Fruit fly (Drosophila melanogaster) whole organism, embryonic: Measurements from ENCODE around the gene CG4577.

Experiments
- B-H1 ChIP-seq: fragments of 200-800 bp; sonication (Bioruptor generic); IDR thresholded peaks from 3 replicates; pipeline ENCODE4 v1.3.6; 2022; ENCODE audit warnings: missing biosample characterization, missing genetic modification characterization
- CG10959 ChIP-seq: fragments of 200-800 bp; sonication (Bioruptor generic); IDR thresholded peaks from 2 replicates; pipeline ENCODE4 v1.3.6; 2022; ENCODE audit warnings: missing biosample characterization, missing genetic modification characterization
- CG10979 ChIP-seq: fragments of 200-800 bp; sonication (Bioruptor generic); optimal IDR thresholded peaks from 2 replicates; lab custom pipeline; 2018; ENCODE audit warnings: missing biosample characterization, mild to moderate bottlenecking, missing genetic modification characterization, moderate library complexity
- CG11247 ChIP-seq: fragments of 200-800 bp; sonication (Bioruptor generic); IDR thresholded peaks from 2 replicates; pipeline ENCODE4 v1.3.6; 2022; ENCODE audit warnings: missing biosample characterization, missing genetic modification characterization
- CG11696 ChIP-seq: fragments of 200-800 bp; sonication (Bioruptor generic); IDR thresholded peaks from 2 replicates; pipeline ENCODE4 v1.3.6; 2022; ENCODE audit warnings: missing biosample characterization, missing genetic modification characterization
- CG12219 ChIP-seq: fragments of 200-800 bp; sonication (Bioruptor generic); optimal IDR thresholded peaks from 3 replicates; lab custom pipeline; 2018; ENCODE audit warnings: missing biosample characterization, mild to moderate bottlenecking, missing genetic modification characterization
- CG13123 ChIP-seq: fragments of 200-800 bp; sonication (Bioruptor generic); optimal IDR thresholded peaks from 2 replicates; lab custom pipeline; 2016; ENCODE audit warnings: missing biosample characterization, missing genetic modification characterization
- CG14014 ChIP-seq: fragments of 200-800 bp; sonication (Bioruptor generic); IDR thresholded peaks from 2 replicates; pipeline ENCODE4 v1.3.6; 2022; ENCODE audit warnings: missing biosample characterization, missing genetic modification characterization
- CG15269 ChIP-seq: fragments of 200-800 bp; sonication (Bioruptor generic); optimal IDR thresholded peaks from 2 replicates; lab custom pipeline; 2018; ENCODE audit warnings: missing biosample characterization, mild to moderate bottlenecking, missing genetic modification characterization, moderate library complexity
- CG15601 ChIP-seq: fragments of 200-800 bp; sonication (Bioruptor generic); optimal IDR thresholded peaks from 3 replicates; lab custom pipeline; 2019; ENCODE audit warnings: missing biosample characterization, mild to moderate bottlenecking, missing genetic modification characterization, moderate library complexity
- CG17385 ChIP-seq: fragments of 200-800 bp; sonication (Bioruptor generic); optimal IDR thresholded peaks from 3 replicates; lab custom pipeline; 2018; ENCODE audit warnings: missing biosample characterization, mild to moderate bottlenecking, missing genetic modification characterization
- CG18599 ChIP-seq: fragments of 200-800 bp; sonication (Bioruptor generic); optimal IDR thresholded peaks from 3 replicates; lab custom pipeline; 2017; ENCODE audit warnings: missing biosample characterization, missing genetic modification characterization, mild to moderate bottlenecking, moderate library complexity, missing genetic modification reagents
- CG18764 ChIP-seq: fragments of 200-800 bp; sonication (Bioruptor generic); optimal IDR thresholded peaks from 3 replicates; lab custom pipeline; 2016; ENCODE audit warnings: missing biosample characterization, missing genetic modification characterization
- CG33557 ChIP-seq: fragments of 200-800 bp; sonication (Bioruptor generic); optimal IDR thresholded peaks from 2 replicates; lab custom pipeline; 2019; ENCODE audit warnings: missing biosample characterization, mild to moderate bottlenecking, missing genetic modification characterization, moderate library complexity
- CG34376 ChIP-seq: fragments of 200-800 bp; sonication (Bioruptor generic); optimal IDR thresholded peaks from 2 replicates; lab custom pipeline; 2018; ENCODE audit warnings: missing biosample characterization, mild to moderate bottlenecking, missing genetic modification characterization
- CG7839 ChIP-seq: fragments of 200-800 bp; sonication (Bioruptor generic); optimal IDR thresholded peaks from 3 replicates; lab custom pipeline; 2018; ENCODE audit warnings: missing biosample characterization, mild to moderate bottlenecking, missing genetic modification characterization, moderate library complexity
- CG7963 ChIP-seq: fragments of 200-800 bp; sonication (Bioruptor generic); IDR thresholded peaks from 3 replicates; pipeline ENCODE4 v1.3.6; 2022; ENCODE audit warnings: missing biosample characterization, missing genetic modification characterization; ENCODE audit not compliant: partially characterized antibody
- CG8359 ChIP-seq: fragments of 200-800 bp; sonication (Bioruptor generic); optimal IDR thresholded peaks from 2 replicates; lab custom pipeline; 2017; ENCODE audit warnings: missing biosample characterization, mild to moderate bottlenecking, missing genetic modification characterization, borderline replicate concordance
- CG8478 ChIP-seq: fragments of >200 bp; optimal IDR thresholded peaks from 2 replicates; lab custom pipeline; 2018
- CG9817 ChIP-seq: fragments of 200-800 bp; sonication (Bioruptor generic); optimal IDR thresholded peaks from 2 replicates; lab custom pipeline; 2018; ENCODE audit warnings: missing biosample characterization, mild to moderate bottlenecking, missing genetic modification characterization, moderate library complexity
- Dad ChIP-seq: fragments of 200-800 bp; sonication (Bioruptor generic); optimal IDR thresholded peaks from 3 replicates; lab custom pipeline; 2016; ENCODE audit warnings: missing biosample characterization, missing genetic modification characterization
- Dll ChIP-seq: fragments of 200-800 bp; sonication (Bioruptor generic); IDR thresholded peaks from 4 replicates; pipeline ENCODE4 v1.3.6; 2022; ENCODE audit warnings: missing biosample characterization, missing genetic modification characterization; ENCODE audit not compliant: partially characterized antibody
- Fer3 ChIP-seq: fragments of 200-800 bp; sonication (Bioruptor generic); optimal IDR thresholded peaks from 2 replicates; lab custom pipeline; 2018; ENCODE audit warnings: missing biosample characterization, mild to moderate bottlenecking, missing genetic modification characterization, moderate library complexity
- Gsc ChIP-seq: fragments of 200-800 bp; sonication (Bioruptor generic); IDR thresholded peaks from 2 replicates; pipeline ENCODE4 v1.3.6; 2022; ENCODE audit warnings: missing biosample characterization, missing genetic modification characterization
- Mad ChIP-seq: fragments of 200-800 bp; sonication (Bioruptor generic); optimal IDR thresholded peaks from 2 replicates; lab custom pipeline; 2016; ENCODE audit warnings: missing biosample characterization, missing genetic modification characterization
- Max ChIP-seq: fragments of 200-800 bp; sonication (Bioruptor generic); optimal IDR thresholded peaks from 2 replicates; lab custom pipeline; 2016; ENCODE audit warnings: missing biosample characterization, mild to moderate bottlenecking, missing genetic modification characterization
- Ravus ChIP-seq: fragments of 200-800 bp; sonication (Bioruptor generic); IDR thresholded peaks from 2 replicates; pipeline ENCODE4 v1.3.6; 2022; ENCODE audit warnings: missing biosample characterization, missing genetic modification characterization
- YL-1 ChIP-seq: fragments of 200-800 bp; sonication (Bioruptor generic); optimal IDR thresholded peaks from 3 replicates; lab custom pipeline; 2017; ENCODE audit warnings: missing biosample characterization, mild to moderate bottlenecking, missing genetic modification characterization
- ase ChIP-seq: fragments of 200-800 bp; sonication (Bioruptor generic); IDR thresholded peaks from 3 replicates; pipeline ENCODE4 v1.3.6; 2022; ENCODE audit warnings: missing biosample characterization, missing genetic modification characterization
- bsh ChIP-seq, 2 experiments: fragments of 200-800 bp; sonication (Bioruptor generic); optimal IDR thresholded peaks; 2 replicates each; lab custom pipeline; 2017 to 2018; ENCODE audit warnings: mild to moderate bottlenecking in 2 of 2, missing biosample characterization in 2 of 2, missing genetic modification characterization in 2 of 2, moderate library complexity in 1 of 2
- chif ChIP-seq, 2 experiments: fragments of 200-800 bp; sonication (Bioruptor generic); optimal IDR thresholded peaks; 3 replicates each; lab custom pipeline; 2016; ENCODE audit warnings: missing biosample characterization in 2 of 2, missing genetic modification characterization in 2 of 2
- ci ChIP-seq: fragments of 200-800 bp; sonication (Bioruptor generic); IDR thresholded peaks from 3 replicates; pipeline ENCODE4 v1.3.6; 2022; ENCODE audit warnings: missing biosample characterization, missing genetic modification characterization
- crp ChIP-seq, 2 experiments: fragments of 200-800 bp; sonication (Bioruptor generic); optimal IDR thresholded peaks; 2 replicates in 1 of 2; 3 replicates in 1 of 2; lab custom pipeline; 2017; ENCODE audit warnings: missing biosample characterization in 2 of 2, missing genetic modification characterization in 2 of 2, mild to moderate bottlenecking in 1 of 2, moderate library complexity in 1 of 2
- dan ChIP-seq: fragments of 200-800 bp; sonication (Bioruptor generic); IDR thresholded peaks from 2 replicates; pipeline ENCODE4 v1.3.6; 2022; ENCODE audit warnings: missing biosample characterization, missing genetic modification characterization
- fd64A ChIP-seq: fragments of 200-800 bp; sonication (Bioruptor generic); optimal IDR thresholded peaks from 3 replicates; lab custom pipeline; 2018; ENCODE audit warnings: missing biosample characterization, mild to moderate bottlenecking, missing genetic modification characterization
- gsb-n ChIP-seq: fragments of 200-800 bp; sonication (Bioruptor generic); optimal IDR thresholded peaks from 3 replicates; lab custom pipeline; 2018; ENCODE audit warnings: missing biosample characterization, mild to moderate bottlenecking, missing genetic modification characterization
- hkb ChIP-seq, 2 experiments: fragments of 200-800 bp in 1 of 2; fragments of >200 bp in 1 of 2; sonication (Bioruptor generic) in 1 of 2; IDR thresholded peaks in 1 of 2; optimal IDR thresholded peaks in 1 of 2; 2 replicates each; pipeline versions ENCODE4 v1.3.6 to Lab custom; 2017 to 2022; ENCODE audit warnings: missing biosample characterization in 1 of 2, missing genetic modification characterization in 1 of 2
- insv ChIP-seq, 2 experiments: fragments of 200-800 bp; sonication (Bioruptor generic); optimal IDR thresholded peaks; 3 replicates each; lab custom pipeline; 2016 to 2018; ENCODE audit warnings: missing biosample characterization in 2 of 2, missing genetic modification characterization in 2 of 2
- jing ChIP-seq: fragments of 200-800 bp; sonication (Bioruptor generic); optimal IDR thresholded peaks from 2 replicates; lab custom pipeline; 2018; ENCODE audit warnings: missing biosample characterization, mild to moderate bottlenecking, missing genetic modification characterization
- kah ChIP-seq: fragments of 200-800 bp; sonication (Bioruptor generic); optimal IDR thresholded peaks from 2 replicates; lab custom pipeline; 2018; ENCODE audit warnings: missing biosample characterization, mild to moderate bottlenecking, missing genetic modification characterization
- lola ChIP-seq, 3 experiments: fragments of >200 bp in 2 of 3; fragments of 200-800 bp in 1 of 3; sonication (Bioruptor generic) in 1 of 3; optimal IDR thresholded peaks; 2 replicates each; lab custom pipeline; 2017 to 2019; ENCODE audit warnings: missing biosample characterization in 3 of 3, missing genetic modification characterization in 3 of 3, mild to moderate bottlenecking in 1 of 3, moderate library complexity in 1 of 3
- pnt ChIP-seq: fragments of 200-800 bp; sonication (Bioruptor generic); optimal IDR thresholded peaks from 3 replicates; lab custom pipeline; 2016; ENCODE audit warnings: missing biosample characterization, missing genetic modification characterization
- rib ChIP-seq: fragments of 200-800 bp; sonication (Bioruptor generic); IDR thresholded peaks from 2 replicates; pipeline ENCODE4 v1.3.6; 2022; ENCODE audit warnings: missing biosample characterization, missing genetic modification characterization
- scrt ChIP-seq: fragments of 200-800 bp; sonication (Bioruptor generic); optimal IDR thresholded peaks from 2 replicates; lab custom pipeline; 2018; ENCODE audit warnings: missing biosample characterization, mild to moderate bottlenecking, missing genetic modification characterization, moderate library complexity
- sd ChIP-seq: fragments of 200-800 bp; sonication (Bioruptor generic); optimal IDR thresholded peaks from 3 replicates; lab custom pipeline; 2018; ENCODE audit warnings: missing biosample characterization, mild to moderate bottlenecking, missing genetic modification characterization, moderate library complexity
- sens-2 ChIP-seq: fragments of 200-800 bp; sonication (Bioruptor generic); IDR thresholded peaks from 2 replicates; pipeline ENCODE4 v1.3.6; 2022; ENCODE audit warnings: missing biosample characterization, missing genetic modification characterization
- sima ChIP-seq: fragments of 200-800 bp; sonication (Bioruptor generic); optimal IDR thresholded peaks from 2 replicates; lab custom pipeline; 2016; ENCODE audit warnings: missing biosample characterization, missing genetic modification characterization
- ssp ChIP-seq: fragments of 200-800 bp; sonication (Bioruptor generic); IDR thresholded peaks from 2 replicates; pipeline ENCODE4 v1.3.6; 2022; ENCODE audit warnings: missing biosample characterization, missing genetic modification characterization
- twi ChIP-seq: fragments of 200-800 bp; optimal IDR thresholded peaks from 2 replicates; lab custom pipeline; 2019; ENCODE audit warnings: missing biosample characterization, mild to moderate bottlenecking, missing genetic modification characterization, moderate library complexity

CG4577 gene

dm6 chr2L:1172704-1173107 lies 38.2 kb downstream of the CG4577 start, which contains the start of the genes Charon and CG4887 (continued):
- TF ChIP-seq CG10959 (GFP tag; lab: Robert Waterston, UW) (peak; percentile 73), sd (no peak), ci (GFP tag; lab: Robert Waterston, UW) (peak; percentile 76), CG7839 (tag; lab: Kevin White, UChicago) (no peak), CG33557 (peak; percentile 82), B-H1 (GFP tag; lab: Robert Waterston, UW) (peak; percentile 35; the same call in 1 of the 3 replicates), Dll (GFP tag; lab: Robert Waterston, UW) (peak; percentile 85), CG13123 (GFP tag; lab: Kevin White, UChicago) (peak; percentile 70), CG18599 (GFP tag; lab: Kevin White, UChicago) (peak; percentile 87), CG7963 (0 out of 3 replicates have a peak, but pooled peaks have one; percentile 28), ase (GFP tag; lab: Robert Waterston, UW) (peak; percentile 74), gsb-n (tag; lab: Kevin White, UChicago) (no peak), CG17385 (peak; percentile 80), jing (GFP tag; lab: Kevin White, UChicago) (no peak), Gsc (peak; percentile 46; the same call in 1 of the 2 replicates), chif (GFP tag; optimal IDR thresholded peaks at IDR 0.05; lab: Kevin White, UChicago) (peak; percentile 75 to 84), Mad (GFP tag; lab: Kevin White, UChicago) (peak; percentile 87), Max (GFP tag; lab: Kevin White, UChicago) (peak; percentile 88), kah (GFP tag; lab: Kevin White, UChicago) (peak; percentile 54), CG12219 (GFP tag; lab: Kevin White, UChicago) (no peak), CG8359 (GFP tag; lab: Kevin White, UChicago) (no peak), fd64A (no peak), CG18764 (no peak), sima (GFP tag; lab: Kevin White, UChicago) (no peak), CG15269 (tag; lab: Kevin White, UChicago) (no peak), CG8478 (no peak), scrt (GFP tag; lab: Kevin White, UChicago) (no peak), sens-2 (GFP tag; lab: Robert Waterston, UW) (no peak), Fer3 (tag; lab: Kevin White, UChicago) (peak; percentile 82), twi (tag; lab: Kevin White, UChicago) (peak; percentile 70), bsh (GFP tag; optimal IDR thresholded peaks at IDR 0.05; lab: Kevin White, UChicago) (peak in 1 of 2 experiments; percentile 79), YL-1 (GFP tag; lab: Kevin White, UChicago) (peak; percentile 85), CG34376 (GFP tag; lab: Kevin White, UChicago) (peak; percentile 71), rib (GFP tag; lab: Robert Waterston, UW) (peak; percentile 66), CG9817 (tag; lab: Kevin White, UChicago) (peak; percentile 89), ssp (peak; percentile 71), pnt (GFP tag; lab: Kevin White, UChicago) (peak; percentile 80), insv (GFP tag; optimal IDR thresholded peaks at IDR 0.05; lab: Kevin White, UChicago) (peak in 1 of 2 experiments; percentile 58), hkb (optimal IDR thresholded peaks at IDR 0.05; lab: Kevin White, UChicago) (no peak), hkb (GFP tag; IDR thresholded peaks at IDR 0.05; lab: Robert Waterston, UW) (peak; percentile 76), CG11247 (peak; percentile 79), lola (GFP tag; optimal IDR thresholded peaks at IDR 0.05; lab: Kevin White, UChicago) (peak in 1 of 3 experiments; percentile 82), Ravus (GFP tag; lab: Robert Waterston, UW) (no peak; the same call in 1 of the 2 replicates), CG10979 (tag; lab: Kevin White, UChicago) (peak; percentile 71), dan (GFP tag; lab: Robert Waterston, UW) (no peak), Dad (GFP tag; lab: Kevin White, UChicago) (peak; percentile 82), CG14014 (GFP tag; lab: Robert Waterston, UW) (peak; percentile 71), crp (GFP tag; optimal IDR thresholded peaks at IDR 0.05; lab: Kevin White, UChicago) (peak in 1 of 2 experiments; percentile 52), CG15601 (peak; percentile 83), CG11696 (GFP tag; lab: Robert Waterston, UW) (no peak)
